Fruit fly (Drosophila melanogaster) whole organism, embryonic: ENCODE measurements around the gene CG13138.

Experiments used
- CG10366 ChIP-seq: fragments of 200-800 bp; sonication (Bioruptor generic); IDR thresholded peaks from 2 replicates; pipeline ENCODE4 v1.3.6; 2022; ENCODE audit warnings: missing biosample characterization, missing genetic modification characterization
- CG11696 ChIP-seq: fragments of 200-800 bp; sonication (Bioruptor generic); IDR thresholded peaks from 2 replicates; pipeline ENCODE4 v1.3.6; 2022; ENCODE audit warnings: missing biosample characterization, missing genetic modification characterization
- CG12104 ChIP-seq: fragments of 200-800 bp; sonication (Bioruptor generic); optimal IDR thresholded peaks from 3 replicates; lab custom pipeline; 2016; ENCODE audit warnings: missing biosample characterization, missing genetic modification characterization
- CG12236 ChIP-seq: fragments of 200-800 bp; sonication (Bioruptor generic); optimal IDR thresholded peaks from 2 replicates; lab custom pipeline; 2016; ENCODE audit warnings: missing biosample characterization, missing genetic modification characterization
- CG12299 ChIP-seq: fragments of 200-800 bp; sonication (Bioruptor generic); optimal IDR thresholded peaks from 2 replicates; lab custom pipeline; 2018; ENCODE audit warnings: missing biosample characterization, mild to moderate bottlenecking, missing genetic modification characterization
- CG15601 ChIP-seq: fragments of 200-800 bp; sonication (Bioruptor generic); optimal IDR thresholded peaks from 3 replicates; lab custom pipeline; 2019; ENCODE audit warnings: missing biosample characterization, mild to moderate bottlenecking, missing genetic modification characterization, moderate library complexity
- CG1647 ChIP-seq: fragments of 200-800 bp; sonication (Bioruptor generic); optimal IDR thresholded peaks from 3 replicates; lab custom pipeline; 2016; ENCODE audit warnings: missing biosample characterization, missing genetic modification characterization
- CG17186 ChIP-seq: fragments of 200-800 bp; sonication (Bioruptor generic); optimal IDR thresholded peaks from 3 replicates; lab custom pipeline; 2017; ENCODE audit warnings: missing biosample characterization, missing genetic modification reagents, missing genetic modification characterization
- CG17361 ChIP-seq: fragments of 200-800 bp; sonication (Bioruptor generic); IDR thresholded peaks from 3 replicates; pipeline ENCODE4 v1.3.6; 2022; ENCODE audit warnings: missing biosample characterization, missing genetic modification characterization
- CG17829 ChIP-seq: fragments of 200-800 bp; optimal IDR thresholded peaks from 2 replicates; lab custom pipeline; 2019; ENCODE audit warnings: missing biosample characterization, mild to moderate bottlenecking, missing genetic modification characterization, moderate library complexity
- CG18476 ChIP-seq: fragments of 200-800 bp; sonication (Bioruptor generic); optimal IDR thresholded peaks from 2 replicates; lab custom pipeline; 2016; ENCODE audit warnings: missing biosample characterization, mild to moderate bottlenecking, missing genetic modification characterization
- CG18764 ChIP-seq: fragments of 200-800 bp; sonication (Bioruptor generic); optimal IDR thresholded peaks from 3 replicates; lab custom pipeline; 2016; ENCODE audit warnings: missing biosample characterization, missing genetic modification characterization
- CG2712 ChIP-seq: fragments of 200-800 bp; optimal IDR thresholded peaks from 3 replicates; lab custom pipeline; 2019; ENCODE audit warnings: missing biosample characterization, mild to moderate bottlenecking, missing genetic modification characterization, moderate library complexity
- CG30020 ChIP-seq: fragments of 200-800 bp; optimal IDR thresholded peaks from 2 replicates; lab custom pipeline; 2019; ENCODE audit warnings: missing biosample characterization, mild to moderate bottlenecking, missing genetic modification characterization, moderate library complexity
- CG34224 ChIP-seq: fragments of 200-800 bp; sonication (Bioruptor generic); IDR thresholded peaks from 3 replicates; pipeline ENCODE4 v1.3.6; 2022; ENCODE audit warnings: missing biosample characterization, missing genetic modification characterization; ENCODE audit not compliant: partially characterized antibody
- CG4282 ChIP-seq: fragments of 200-800 bp; sonication (Bioruptor generic); optimal IDR thresholded peaks from 2 replicates; lab custom pipeline; 2016; ENCODE audit warnings: missing biosample characterization, missing genetic modification characterization
- CG5180 ChIP-seq: fragments of 200-800 bp; sonication (Bioruptor generic); optimal IDR thresholded peaks from 3 replicates; lab custom pipeline; 2017; ENCODE audit warnings: missing biosample characterization, missing genetic modification characterization, mild to moderate bottlenecking, moderate library complexity, missing genetic modification reagents
- CG6254 ChIP-seq: fragments of 200-800 bp; sonication (Bioruptor generic); optimal IDR thresholded peaks from 3 replicates; lab custom pipeline; 2017; ENCODE audit warnings: mild to moderate bottlenecking, missing biosample characterization, missing genetic modification reagents, missing genetic modification characterization
- CG7786 ChIP-seq: fragments of 200-800 bp; sonication (Bioruptor generic); optimal IDR thresholded peaks from 2 replicates; lab custom pipeline; 2016; ENCODE audit warnings: missing biosample characterization, missing genetic modification characterization
- CG7963 ChIP-seq: fragments of 200-800 bp; sonication (Bioruptor generic); IDR thresholded peaks from 3 replicates; pipeline ENCODE4 v1.3.6; 2022; ENCODE audit warnings: missing biosample characterization, missing genetic modification characterization; ENCODE audit not compliant: partially characterized antibody
- CG8359 ChIP-seq: fragments of 200-800 bp; sonication (Bioruptor generic); optimal IDR thresholded peaks from 2 replicates; lab custom pipeline; 2017; ENCODE audit warnings: missing biosample characterization, mild to moderate bottlenecking, missing genetic modification characterization, borderline replicate concordance
- CG9727 ChIP-seq: fragments of 200-800 bp; sonication (Bioruptor generic); optimal IDR thresholded peaks from 3 replicates; lab custom pipeline; 2017; ENCODE audit warnings: missing biosample characterization, mild to moderate bottlenecking, missing genetic modification characterization
- CG9876 ChIP-seq: fragments of 200-800 bp; sonication (Bioruptor generic); optimal IDR thresholded peaks from 2 replicates; lab custom pipeline; 2016; ENCODE audit warnings: missing biosample characterization, missing genetic modification characterization
- Dbx ChIP-seq: fragments of 200-800 bp; sonication (Bioruptor generic); IDR thresholded peaks from 3 replicates; pipeline ENCODE4 v1.3.6; 2022; ENCODE audit warnings: missing biosample characterization, missing genetic modification characterization
- Dll ChIP-seq: fragments of 200-800 bp; sonication (Bioruptor generic); IDR thresholded peaks from 4 replicates; pipeline ENCODE4 v1.3.6; 2022; ENCODE audit warnings: missing biosample characterization, missing genetic modification characterization; ENCODE audit not compliant: partially characterized antibody
- Elba2 ChIP-seq: fragments of 200-800 bp; sonication (Bioruptor generic); optimal IDR thresholded peaks from 3 replicates; lab custom pipeline; 2016; ENCODE audit warnings: missing biosample characterization, missing genetic modification characterization
- HmgZ ChIP-seq: fragments of 200-800 bp; sonication (Bioruptor generic); optimal IDR thresholded peaks from 2 replicates; lab custom pipeline; 2018; ENCODE audit warnings: missing biosample characterization, mild to moderate bottlenecking, missing genetic modification characterization
- MTF-1 ChIP-seq: fragments of 200-800 bp; sonication (Bioruptor generic); optimal IDR thresholded peaks from 2 replicates; lab custom pipeline; 2018; ENCODE audit warnings: missing biosample characterization, mild to moderate bottlenecking, missing genetic modification characterization, borderline replicate concordance
- NC2α ChIP-seq: fragments of 200-800 bp; sonication (Bioruptor generic); optimal IDR thresholded peaks from 2 replicates; lab custom pipeline; 2016; ENCODE audit warnings: missing biosample characterization, missing genetic modification characterization
- NFAT ChIP-seq: fragments of 200-800 bp; sonication (Bioruptor generic); IDR thresholded peaks from 2 replicates; pipeline ENCODE4 v1.3.6; 2022; ENCODE audit warnings: missing biosample characterization, missing genetic modification characterization
- Pdp1 ChIP-seq, 2 experiments: fragments of 200-800 bp; sonication (Bioruptor generic); optimal IDR thresholded peaks; 3 replicates each; lab custom pipeline; 2016; ENCODE audit warnings: missing biosample characterization in 2 of 2, missing genetic modification characterization in 2 of 2, mild to moderate bottlenecking in 1 of 2, moderate library complexity in 1 of 2
- Xrp1 ChIP-seq: fragments of 200-800 bp; sonication (Bioruptor generic); IDR thresholded peaks from 2 replicates; pipeline ENCODE4 v1.3.6; 2022; ENCODE audit warnings: missing biosample characterization, missing genetic modification characterization
- YL-1 ChIP-seq: fragments of 200-800 bp; sonication (Bioruptor generic); optimal IDR thresholded peaks from 3 replicates; lab custom pipeline; 2017; ENCODE audit warnings: missing biosample characterization, mild to moderate bottlenecking, missing genetic modification characterization
- aop ChIP-seq: fragments of 200-800 bp; sonication (Bioruptor generic); IDR thresholded peaks from 2 replicates; pipeline ENCODE4 v1.3.6; 2022; ENCODE audit warnings: missing biosample characterization, missing genetic modification characterization
- ap ChIP-seq: fragments of 200-800 bp; sonication (Bioruptor generic); IDR thresholded peaks from 2 replicates; pipeline ENCODE4 v1.3.6; 2022; ENCODE audit warnings: missing biosample characterization, missing genetic modification characterization
- az2 ChIP-seq: fragments of 200-800 bp; sonication (Bioruptor generic); optimal IDR thresholded peaks from 3 replicates; lab custom pipeline; 2016; ENCODE audit warnings: missing biosample characterization, missing genetic modification characterization
- cas ChIP-seq: fragments of 200-800 bp; sonication (Bioruptor generic); IDR thresholded peaks from 2 replicates; pipeline ENCODE4 v1.3.6; 2022; ENCODE audit warnings: missing biosample characterization, missing genetic modification characterization
- cg ChIP-seq: fragments of 200-800 bp; sonication (Bioruptor generic); optimal IDR thresholded peaks from 3 replicates; lab custom pipeline; 2019; ENCODE audit warnings: missing biosample characterization, mild to moderate bottlenecking, missing genetic modification characterization, moderate library complexity
- dmrt11E ChIP-seq: fragments of 200-800 bp; sonication (Bioruptor generic); optimal IDR thresholded peaks from 3 replicates; lab custom pipeline; 2018; ENCODE audit warnings: missing biosample characterization, mild to moderate bottlenecking, missing genetic modification characterization, moderate library complexity
- gcm2 ChIP-seq: fragments of 200-800 bp; sonication (Bioruptor generic); optimal IDR thresholded peaks from 2 replicates; lab custom pipeline; 2016; ENCODE audit warnings: missing biosample characterization, missing genetic modification characterization
- jigr1 ChIP-seq: fragments of 200-800 bp; sonication (Bioruptor generic); IDR thresholded peaks from 3 replicates; pipeline ENCODE4 v1.3.6; 2022; ENCODE audit warnings: missing biosample characterization, missing genetic modification characterization
- kah ChIP-seq: fragments of 200-800 bp; sonication (Bioruptor generic); optimal IDR thresholded peaks from 2 replicates; lab custom pipeline; 2018; ENCODE audit warnings: missing biosample characterization, mild to moderate bottlenecking, missing genetic modification characterization
- lab ChIP-seq: fragments of 200-800 bp; sonication (Bioruptor generic); optimal IDR thresholded peaks from 3 replicates; lab custom pipeline; 2017; ENCODE audit warnings: missing biosample characterization, missing genetic modification characterization, mild to moderate bottlenecking, moderate library complexity, missing genetic modification reagents
- mld ChIP-seq: fragments of 200-800 bp; sonication (Bioruptor generic); IDR thresholded peaks from 3 replicates; pipeline ENCODE4 v1.3.6; 2022; ENCODE audit warnings: missing biosample characterization, missing genetic modification characterization; ENCODE audit not compliant: partially characterized antibody
- pho ChIP-seq: fragments of 200-800 bp; sonication (Bioruptor generic); optimal IDR thresholded peaks from 2 replicates; lab custom pipeline; 2016; ENCODE audit warnings: missing biosample characterization, missing genetic modification characterization
- run ChIP-seq: fragments of 200-800 bp; sonication (Bioruptor generic); optimal IDR thresholded peaks from 3 replicates; lab custom pipeline; 2018; ENCODE audit warnings: missing biosample characterization, mild to moderate bottlenecking, missing genetic modification characterization
- sisA ChIP-seq: fragments of 200-800 bp; sonication (Bioruptor generic); IDR thresholded peaks from 2 replicates; pipeline ENCODE4 v1.3.6; 2022; ENCODE audit warnings: missing biosample characterization, missing genetic modification characterization
- sqz ChIP-seq: fragments of 200-800 bp; sonication (Bioruptor generic); optimal IDR thresholded peaks from 3 replicates; lab custom pipeline; 2018; ENCODE audit warnings: missing biosample characterization, mild to moderate bottlenecking, missing genetic modification characterization
- sr ChIP-seq: fragments of 200-800 bp; sonication (Bioruptor generic); IDR thresholded peaks from 3 replicates; pipeline ENCODE4 v1.3.6; 2022; ENCODE audit warnings: missing biosample characterization, missing genetic modification characterization
- wek ChIP-seq: fragments of 200-800 bp; sonication (Bioruptor generic); optimal IDR thresholded peaks from 3 replicates; lab custom pipeline; 2018; ENCODE audit warnings: missing biosample characterization, mild to moderate bottlenecking, missing genetic modification characterization, moderate library complexity

CG13138 gene

DNA sequence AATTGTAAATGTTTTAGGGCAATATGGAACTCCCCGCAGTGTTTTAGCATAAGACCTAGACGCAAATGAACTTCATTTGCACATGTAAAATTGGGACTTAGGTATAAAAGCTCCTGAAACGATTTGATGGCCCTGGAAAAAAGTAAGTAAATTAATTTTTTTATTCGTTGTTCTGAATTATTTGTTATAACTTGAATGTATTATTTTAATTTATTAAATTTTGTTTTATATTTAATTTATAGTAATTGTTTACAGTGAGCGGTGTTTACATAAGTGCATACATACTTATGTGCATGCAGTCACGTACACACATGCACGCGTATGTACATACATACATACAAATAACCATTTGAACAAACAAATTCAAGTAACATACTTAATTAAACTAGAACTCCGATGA lies 25.4 kb downstream of the CG13138 start (continued):
- TF ChIP-seq CG6254 (peak; percentile 69), CG17186 (GFP tag; lab: Kevin White, UChicago) (peak; percentile 17), CG9876 (GFP tag; lab: Kevin White, UChicago) (no peak), cas (GFP tag; lab: Robert Waterston, UW) (no peak), sr (GFP tag; lab: Robert Waterston, UW) (no peak), YL-1 (GFP tag; lab: Kevin White, UChicago) (peak; percentile 4), gcm2 (GFP tag; lab: Kevin White, UChicago) (no peak), sqz (no peak), az2 (GFP tag; lab: Kevin White, UChicago) (peak; percentile 23), CG8359 (GFP tag; lab: Kevin White, UChicago) (peak; percentile 22), NFAT (no peak), CG15601 (peak; percentile 18), aop (no peak), dmrt11E (tag; lab: Kevin White, UChicago) (peak; percentile 60), CG10366 (GFP tag; lab: Robert Waterston, UW) (no peak), CG18764 (peak; percentile 5), CG12104 (GFP tag; lab: Kevin White, UChicago) (peak; percentile 19), kah (peak; percentile 44), CG17361 (GFP tag; lab: Robert Waterston, UW) (no peak; the same call in 1 of the 3 replicates), ap (GFP tag; lab: Robert Waterston, UW) (no peak), CG17829 (peak; percentile 69), Xrp1 (GFP tag; lab: Robert Waterston, UW) (peak; percentile 72), CG4282 (no peak)

DNA sequence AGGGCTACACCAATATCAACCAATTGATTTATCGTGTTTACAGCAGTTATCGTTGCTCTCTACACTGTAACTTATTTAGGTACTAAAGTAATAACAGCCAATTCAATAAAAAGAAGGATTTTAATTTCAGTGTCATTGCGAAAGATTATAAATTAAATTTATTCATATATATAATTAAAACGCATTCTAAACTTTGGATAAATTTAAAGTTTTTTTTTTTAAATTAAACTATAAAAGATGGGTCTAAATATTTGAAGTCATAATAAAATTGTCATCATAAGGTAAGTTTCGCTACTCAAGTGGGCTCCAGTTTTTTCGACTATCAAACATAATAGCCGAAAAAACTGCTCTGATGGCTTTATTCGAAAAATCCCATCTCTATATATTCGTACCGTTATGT lies 29.6 kb downstream of the CG13138 start, which contains the start of gene trk:
trk (minus strand) TSS at position 101 of the 400 bp plus-strand sequence.
- TF ChIP-seq CG9876 (GFP tag; lab: Kevin White, UChicago) = no peak
- no peak for TF ChIP-seq pho (GFP tag; lab: Kevin White, UChicago)
- TF ChIP-seq CG2712 (tag; lab: Kevin White, UChicago) = no peak
- TF ChIP-seq CG9727 (GFP tag; lab: Kevin White, UChicago) = no peak
- TF ChIP-seq mld (GFP tag; lab: Robert Waterston, UW) = no peak
- no peak for TF ChIP-seq CG12299 (tag; lab: Kevin White, UChicago)
- TF ChIP-seq lab (GFP tag; lab: Kevin White, UChicago) = no peak
- no peak for TF ChIP-seq NC2α (GFP tag; lab: Kevin White, UChicago)
- TF ChIP-seq CG12236 = no peak

DNA sequence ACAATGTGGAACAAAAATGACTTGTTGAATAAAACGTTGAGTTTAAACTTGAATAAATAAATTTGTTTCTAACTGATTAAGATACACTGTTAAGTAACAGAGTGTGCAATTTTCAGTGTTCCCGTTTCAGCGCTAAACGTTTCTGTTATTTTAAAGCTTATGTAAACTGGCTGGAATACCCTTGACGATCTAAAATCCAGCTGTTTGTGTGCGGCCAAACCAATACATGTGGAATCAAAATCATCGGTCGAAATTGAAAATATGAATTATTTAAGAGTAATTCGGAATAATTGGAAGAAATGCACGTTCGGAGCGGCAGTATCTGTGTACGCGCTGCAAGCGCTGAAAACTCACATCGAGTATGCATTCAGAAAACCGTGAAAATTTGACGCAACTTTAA lies 32.0 kb downstream of the CG13138 start, which contains the start of gene Mulk:
Mulk (plus strand) TSS at position 198 of the 400 bp plus-strand sequence.
- TF ChIP-seq CG7963 (GFP tag; lab: Robert Waterston, UW) (no peak), CG30020 (tag; lab: Kevin White, UChicago) (peak; percentile 90), gcm2 (GFP tag; lab: Kevin White, UChicago) (no peak), sisA (GFP tag; lab: Robert Waterston, UW) (no peak), CG11696 (no peak), Elba2 (no peak), run (tag; lab: Kevin White, UChicago) (no peak), MTF-1 (no peak), jigr1 (GFP tag; lab: Robert Waterston, UW) (no peak), CG1647 (GFP tag; lab: Kevin White, UChicago) (no peak), wek (GFP tag; lab: Kevin White, UChicago) (peak; percentile 98), Dll (GFP tag; lab: Robert Waterston, UW) (0 out of 4 replicates have a peak, but pooled peaks have one; percentile 29), Pdp1 (GFP tag; optimal IDR thresholded peaks at IDR 0.05; lab: Kevin White, UChicago) (peak in 1 of 2 experiments; percentile 81), CG7786 (no peak), CG5180 (GFP tag; lab: Kevin White, UChicago) (peak; percentile 40), HmgZ (tag; lab: Kevin White, UChicago) (peak; percentile 10), cg (GFP tag; lab: Kevin White, UChicago) (peak; percentile 72), Dbx (no peak), CG34224 (no peak), CG18476 (no peak)
